Fruit fly (Drosophila melanogaster): Measurements from ENCODE around the gene kuz.

dm6 chr2L:13549973-13550458 is at the start of gene kuz:
- TF ChIP-seq toe (GFP tag; optimal IDR thresholded peaks at IDR 0.05) (no peak), cic (GFP tag; optimal IDR thresholded peaks at IDR 0.05) (peak; percentile 12), kay (GFP tag; ENCODE audit: borderline replicate concordance) (peak; percentile 98), pad (GFP tag; optimal IDR thresholded peaks at IDR 0.05) (peak; percentile 21), Crg-1 (GFP tag; optimal IDR thresholded peaks at IDR 0.05) (no peak), CG1620 (GFP tag; optimal IDR thresholded peaks at IDR 0.05) (no peak), CG7101 (tag; optimal IDR thresholded peaks at IDR 0.05) (peak; percentile 64), CG7045 (GFP tag; optimal IDR thresholded peaks at IDR 0.05) (peak; percentile 14)
